Fruit fly (Drosophila melanogaster) whole organism, embryonic: ENCODE data around the gene Ir75b.
A peak's percentile ranks its signal among the peaks of the same experiment; 100 is the strongest.

Source experiments
- Atf3 ChIP-seq: fragments of 200-800 bp; sonication (Bioruptor generic); optimal IDR thresholded peaks from 3 replicates; lab custom pipeline; 2016; ENCODE audit warnings: missing biosample characterization, missing genetic modification characterization
- CG10959 ChIP-seq: fragments of 200-800 bp; sonication (Bioruptor generic); IDR thresholded peaks from 2 replicates; pipeline ENCODE4 v1.3.6; 2022; ENCODE audit warnings: missing biosample characterization, missing genetic modification characterization
- CG11398 ChIP-seq: fragments of 200-800 bp; sonication (Bioruptor generic); optimal IDR thresholded peaks from 2 replicates; lab custom pipeline; 2016; ENCODE audit warnings: missing biosample characterization, missing genetic modification characterization
- CG11696 ChIP-seq: fragments of 200-800 bp; sonication (Bioruptor generic); IDR thresholded peaks from 2 replicates; pipeline ENCODE4 v1.3.6; 2022; ENCODE audit warnings: missing biosample characterization, missing genetic modification characterization
- CG14860 ChIP-seq: fragments of 200-800 bp; sonication (Bioruptor generic); IDR thresholded peaks from 3 replicates; pipeline ENCODE4 v1.3.6; 2022; ENCODE audit warnings: missing biosample characterization, missing genetic modification characterization; ENCODE audit not compliant: partially characterized antibody
- CG15479 ChIP-seq: fragments of 200-800 bp; sonication (Bioruptor generic); optimal IDR thresholded peaks from 3 replicates; lab custom pipeline; 2019; ENCODE audit warnings: missing biosample characterization, mild to moderate bottlenecking, missing genetic modification characterization, moderate library complexity
- CG17385 ChIP-seq: fragments of 200-800 bp; sonication (Bioruptor generic); optimal IDR thresholded peaks from 3 replicates; lab custom pipeline; 2018; ENCODE audit warnings: missing biosample characterization, mild to moderate bottlenecking, missing genetic modification characterization
- CG17912 ChIP-seq: fragments of 200-800 bp; sonication (Bioruptor generic); optimal IDR thresholded peaks from 2 replicates; lab custom pipeline; 2018; ENCODE audit warnings: missing biosample characterization, mild to moderate bottlenecking, missing genetic modification characterization
- CG3065 ChIP-seq: fragments of 200-800 bp; sonication (Bioruptor generic); optimal IDR thresholded peaks from 2 replicates; lab custom pipeline; 2016; ENCODE audit warnings: missing biosample characterization, missing genetic modification characterization
- CG32532 ChIP-seq: fragments of 200-800 bp; sonication (Bioruptor generic); IDR thresholded peaks from 2 replicates; pipeline ENCODE4 v1.3.6; 2022; ENCODE audit warnings: missing biosample characterization, missing genetic modification characterization
- CG34422 ChIP-seq: fragments of 200-800 bp; sonication (Bioruptor generic); IDR thresholded peaks from 3 replicates; pipeline ENCODE4 v1.3.6; 2022; ENCODE audit warnings: missing biosample characterization, missing genetic modification characterization
- CG4328 ChIP-seq: fragments of 200-800 bp; sonication (Bioruptor generic); optimal IDR thresholded peaks from 3 replicates; lab custom pipeline; 2017; ENCODE audit warnings: missing biosample characterization, missing genetic modification reagents, missing genetic modification characterization
- CG4404 ChIP-seq: fragments of 200-800 bp; sonication (Bioruptor generic); IDR thresholded peaks from 2 replicates; pipeline ENCODE4 v1.3.6; 2022; ENCODE audit warnings: missing biosample characterization, missing genetic modification characterization
- CG4617 ChIP-seq: fragments of 200-800 bp; sonication (Bioruptor generic); optimal IDR thresholded peaks from 3 replicates; lab custom pipeline; 2016; ENCODE audit warnings: missing biosample characterization, missing genetic modification characterization, borderline replicate concordance
- CG4820 ChIP-seq: fragments of 200-800 bp; sonication (Bioruptor generic); optimal IDR thresholded peaks from 3 replicates; lab custom pipeline; 2016; ENCODE audit warnings: missing biosample characterization, missing genetic modification characterization
- CG6683 ChIP-seq: fragments of 200-800 bp; sonication (Bioruptor generic); optimal IDR thresholded peaks from 2 replicates; lab custom pipeline; 2017; ENCODE audit warnings: missing biosample characterization, mild to moderate bottlenecking, missing genetic modification characterization, missing genetic modification reagents
- CG7372 ChIP-seq: fragments of 200-800 bp; sonication (Bioruptor generic); IDR thresholded peaks from 2 replicates; pipeline ENCODE4 v1.3.6; 2022; ENCODE audit warnings: missing biosample characterization, missing genetic modification characterization
- CG9215 ChIP-seq: fragments of 200-800 bp; sonication (Bioruptor generic); IDR thresholded peaks from 2 replicates; pipeline ENCODE4 v1.3.6; 2022; ENCODE audit warnings: missing biosample characterization, missing genetic modification characterization
- CG9437 ChIP-seq: fragments of 200-800 bp; sonication (Bioruptor generic); optimal IDR thresholded peaks from 2 replicates; lab custom pipeline; 2018; ENCODE audit warnings: missing biosample characterization, mild to moderate bottlenecking, missing genetic modification characterization
- CG9727 ChIP-seq: fragments of 200-800 bp; sonication (Bioruptor generic); optimal IDR thresholded peaks from 3 replicates; lab custom pipeline; 2017; ENCODE audit warnings: missing biosample characterization, mild to moderate bottlenecking, missing genetic modification characterization
- CkIIα-i1 ChIP-seq: fragments of 200-800 bp; sonication (Bioruptor generic); IDR thresholded peaks from 2 replicates; pipeline ENCODE4 v1.3.6; 2022; ENCODE audit warnings: missing biosample characterization, missing genetic modification characterization
- D19B ChIP-seq: fragments of 200-800 bp; sonication (Bioruptor generic); optimal IDR thresholded peaks from 2 replicates; lab custom pipeline; 2017; ENCODE audit warnings: missing biosample characterization, mild to moderate bottlenecking, missing genetic modification characterization
- Dad ChIP-seq: fragments of 200-800 bp; sonication (Bioruptor generic); optimal IDR thresholded peaks from 3 replicates; lab custom pipeline; 2016; ENCODE audit warnings: missing biosample characterization, missing genetic modification characterization
- Dip2 ChIP-seq: fragments of 200-800 bp; sonication (Bioruptor generic); IDR thresholded peaks from 2 replicates; pipeline ENCODE4 v1.3.6; 2022; ENCODE audit warnings: missing biosample characterization, missing genetic modification characterization
- Ets65A ChIP-seq: fragments of 200-800 bp; sonication (Bioruptor generic); peaks from one replicate; lab custom pipeline; 2016; ENCODE audit warnings: missing biosample characterization, missing genetic modification characterization
- Ets97D ChIP-seq: fragments of 200-800 bp; sonication (Bioruptor generic); optimal IDR thresholded peaks from 3 replicates; lab custom pipeline; 2016; ENCODE audit warnings: missing biosample characterization, missing genetic modification characterization
- HHEX ChIP-seq: fragments of 200-800 bp; sonication (Bioruptor generic); optimal IDR thresholded peaks from 3 replicates; lab custom pipeline; 2017; ENCODE audit warnings: missing biosample characterization, mild to moderate bottlenecking, missing genetic modification characterization, missing genetic modification reagents
- HmgD ChIP-seq: fragments of 200-800 bp; sonication (Bioruptor generic); optimal IDR thresholded peaks from 3 replicates; lab custom pipeline; 2016; ENCODE audit warnings: missing biosample characterization, missing genetic modification characterization
- Hr3 ChIP-seq: fragments of 200-800 bp; sonication (Bioruptor generic); optimal IDR thresholded peaks from 3 replicates; lab custom pipeline; 2016; ENCODE audit warnings: missing biosample characterization, missing genetic modification characterization
- MTF-1 ChIP-seq: fragments of 200-800 bp; sonication (Bioruptor generic); optimal IDR thresholded peaks from 2 replicates; lab custom pipeline; 2018; ENCODE audit warnings: missing biosample characterization, mild to moderate bottlenecking, missing genetic modification characterization, borderline replicate concordance
- NC2β ChIP-seq: fragments of 200-800 bp; sonication (Bioruptor generic); optimal IDR thresholded peaks from 2 replicates; lab custom pipeline; 2016; ENCODE audit warnings: missing biosample characterization, missing genetic modification characterization
- PHDP ChIP-seq: fragments of 200-800 bp; sonication (Bioruptor generic); optimal IDR thresholded peaks from 3 replicates; lab custom pipeline; 2018; ENCODE audit warnings: missing biosample characterization, mild to moderate bottlenecking, missing genetic modification characterization, moderate library complexity
- Ptx1 ChIP-seq: fragments of 200-800 bp; sonication (Bioruptor generic); IDR thresholded peaks from 2 replicates; pipeline ENCODE4 v1.3.6; 2022; ENCODE audit warnings: missing biosample characterization, missing genetic modification characterization
- Spps ChIP-seq: fragments of 200-800 bp; sonication (Bioruptor generic); optimal IDR thresholded peaks from 2 replicates; lab custom pipeline; 2018; ENCODE audit warnings: missing biosample characterization, mild to moderate bottlenecking, missing genetic modification characterization
- Taf1 ChIP-seq: fragments of 200-800 bp; sonication (Bioruptor generic); IDR thresholded peaks from 2 replicates; pipeline ENCODE4 v1.3.6; 2022; ENCODE audit warnings: missing biosample characterization, missing genetic modification characterization
- Xrp1 ChIP-seq: fragments of 200-800 bp; sonication (Bioruptor generic); IDR thresholded peaks from 2 replicates; pipeline ENCODE4 v1.3.6; 2022; ENCODE audit warnings: missing biosample characterization, missing genetic modification characterization
- YL-1 ChIP-seq: fragments of 200-800 bp; sonication (Bioruptor generic); optimal IDR thresholded peaks from 3 replicates; lab custom pipeline; 2017; ENCODE audit warnings: missing biosample characterization, mild to moderate bottlenecking, missing genetic modification characterization
- ac ChIP-seq: fragments of 200-800 bp; sonication (Bioruptor generic); optimal IDR thresholded peaks from 3 replicates; lab custom pipeline; 2017; ENCODE audit warnings: missing biosample characterization, mild to moderate bottlenecking, missing genetic modification characterization
- ato ChIP-seq: fragments of 200-800 bp; sonication (Bioruptor generic); IDR thresholded peaks from 2 replicates; pipeline ENCODE4 v1.3.6; 2022; ENCODE audit warnings: missing biosample characterization, missing genetic modification characterization; ENCODE audit not compliant: partially characterized antibody
- az2 ChIP-seq: fragments of 200-800 bp; sonication (Bioruptor generic); optimal IDR thresholded peaks from 3 replicates; lab custom pipeline; 2016; ENCODE audit warnings: missing biosample characterization, missing genetic modification characterization
- cas ChIP-seq: fragments of 200-800 bp; sonication (Bioruptor generic); IDR thresholded peaks from 2 replicates; pipeline ENCODE4 v1.3.6; 2022; ENCODE audit warnings: missing biosample characterization, missing genetic modification characterization
- ci ChIP-seq: fragments of 200-800 bp; sonication (Bioruptor generic); IDR thresholded peaks from 3 replicates; pipeline ENCODE4 v1.3.6; 2022; ENCODE audit warnings: missing biosample characterization, missing genetic modification characterization
- danr ChIP-seq: fragments of 200-800 bp; sonication (Bioruptor generic); IDR thresholded peaks from 2 replicates; pipeline ENCODE4 v1.3.6; 2022; ENCODE audit warnings: missing biosample characterization, missing genetic modification characterization
- fd64A ChIP-seq: fragments of 200-800 bp; sonication (Bioruptor generic); optimal IDR thresholded peaks from 3 replicates; lab custom pipeline; 2018; ENCODE audit warnings: missing biosample characterization, mild to moderate bottlenecking, missing genetic modification characterization
- klu ChIP-seq: fragments of 200-800 bp; sonication (Bioruptor generic); IDR thresholded peaks from 2 replicates; pipeline ENCODE4 v1.3.6; 2022; ENCODE audit warnings: missing biosample characterization, missing genetic modification characterization
- kni ChIP-seq: fragments of 200-800 bp; sonication (Bioruptor generic); optimal IDR thresholded peaks from 3 replicates; lab custom pipeline; 2017; ENCODE audit warnings: mild to moderate bottlenecking, missing biosample characterization, missing genetic modification reagents, missing genetic modification characterization
- lilli ChIP-seq: fragments of 200-800 bp; sonication (Bioruptor generic); optimal IDR thresholded peaks from 3 replicates; lab custom pipeline; 2016; ENCODE audit warnings: missing biosample characterization, missing genetic modification characterization
- nom ChIP-seq: fragments of 200-800 bp; sonication (Bioruptor generic); optimal IDR thresholded peaks from 2 replicates; lab custom pipeline; 2017; ENCODE audit warnings: missing biosample characterization, missing genetic modification characterization, mild to moderate bottlenecking, moderate library complexity, missing genetic modification reagents
- oc ChIP-seq: fragments of 200-800 bp; sonication (Bioruptor generic); optimal IDR thresholded peaks from 2 replicates; lab custom pipeline; 2018; ENCODE audit warnings: missing biosample characterization, mild to moderate bottlenecking, missing genetic modification characterization, moderate library complexity
- scrt ChIP-seq: fragments of 200-800 bp; sonication (Bioruptor generic); optimal IDR thresholded peaks from 2 replicates; lab custom pipeline; 2018; ENCODE audit warnings: missing biosample characterization, mild to moderate bottlenecking, missing genetic modification characterization, moderate library complexity
- seq ChIP-seq: fragments of 200-800 bp; sonication (Bioruptor generic); IDR thresholded peaks from 2 replicates; pipeline ENCODE4 v1.3.6; 2022; ENCODE audit warnings: missing biosample characterization, missing genetic modification characterization
- sim ChIP-seq: fragments of 200-800 bp; sonication (Bioruptor generic); IDR thresholded peaks from 2 replicates; pipeline ENCODE4 v1.3.6; 2022; ENCODE audit warnings: missing biosample characterization, missing genetic modification characterization
- ttk ChIP-seq: fragments of 200-800 bp; sonication (Bioruptor generic); IDR thresholded peaks from 2 replicates; pipeline ENCODE4 v2.1.2; 2022; ENCODE audit warnings: missing biosample characterization, missing genetic modification characterization

Ir75b gene

DNA sequence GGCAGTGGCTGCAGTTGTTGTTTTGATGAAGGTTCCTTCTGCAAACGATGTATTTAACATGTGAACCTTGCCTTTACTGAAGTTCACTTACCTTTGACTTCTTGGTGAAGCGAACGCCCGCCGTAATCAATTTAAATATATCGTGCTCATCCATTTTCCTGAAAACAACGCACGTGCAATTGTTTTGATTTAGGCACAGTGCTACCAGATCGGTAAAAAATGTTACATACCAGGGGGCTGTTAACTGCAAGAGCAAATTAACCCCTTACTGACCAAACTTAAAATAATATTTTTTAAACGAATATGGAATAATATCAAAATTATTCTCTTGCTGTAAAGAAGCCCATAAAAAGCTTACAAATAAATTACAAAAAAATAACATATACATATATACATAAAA is 15.5 kb downstream of the Ir75b start, which contains the start of gene ais (continued):
- TF ChIP-seq klu (no peak), CG14860 (GFP tag; lab: Robert Waterston, UW) (no peak), YL-1 (peak; percentile 41), CG7372 (GFP tag; lab: Robert Waterston, UW) (no peak), Xrp1 (GFP tag; lab: Robert Waterston, UW) (no peak), NC2β (GFP tag; lab: Kevin White, UChicago) (no peak), HmgD (GFP tag; lab: Kevin White, UChicago) (no peak), az2 (GFP tag; lab: Kevin White, UChicago) (no peak), HHEX (GFP tag; lab: Kevin White, UChicago) (no peak), CG9727 (GFP tag; lab: Kevin White, UChicago) (no peak), MTF-1 (no peak), CG10959 (GFP tag; lab: Robert Waterston, UW) (no peak), danr (GFP tag; lab: Robert Waterston, UW) (no peak), seq (GFP tag; lab: Robert Waterston, UW) (no peak), CG9215 (GFP tag; lab: Robert Waterston, UW) (no peak), kni (GFP tag; lab: Kevin White, UChicago) (no peak), lilli (GFP tag; lab: Kevin White, UChicago) (peak; percentile 54), Ets97D (peak; percentile 17), oc (tag; lab: Kevin White, UChicago) (no peak), CG32532 (GFP tag; lab: Robert Waterston, UW) (no peak), CG4820 (no peak), Taf1 (GFP tag; lab: Robert Waterston, UW) (no peak), cas (no peak), D19B (no peak), CkIIα-i1 (no peak), CG17385 (no peak), ttk (GFP tag; lab: Robert Waterston, UW) (no peak), Atf3 (GFP tag; lab: Kevin White, UChicago) (no peak), ci (peak; percentile 38; the same call in 1 of the 3 replicates), Ets65A (GFP tag; lab: Kevin White, UChicago) (no peak), CG3065 (GFP tag; lab: Kevin White, UChicago) (no peak), Dip2 (GFP tag; lab: Robert Waterston, UW) (no peak), CG4617 (no peak), PHDP (tag; lab: Kevin White, UChicago) (peak; percentile 22), ac (GFP tag; lab: Kevin White, UChicago) (no peak), Ptx1 (no peak), CG15479 (no peak), scrt (no peak), nom (no peak), CG34422 (GFP tag; lab: Robert Waterston, UW) (0 out of 3 replicates have a peak, but pooled peaks have one; percentile 10), CG4328 (GFP tag; lab: Kevin White, UChicago) (no peak), sim (GFP tag; lab: Robert Waterston, UW) (no peak), Dad (no peak), ato (GFP tag; lab: Robert Waterston, UW) (no peak), Hr3 (GFP tag; lab: Kevin White, UChicago) (no peak), Spps (tag; lab: Kevin White, UChicago) (no peak), CG11696 (no peak), CG9437 (GFP tag; lab: Kevin White, UChicago) (no peak), fd64A (no peak), CG6683 (GFP tag; lab: Kevin White, UChicago) (no peak), CG11398 (no peak), CG4404 (GFP tag; lab: Robert Waterston, UW) (no peak), CG17912 (no peak)
